Comparison of ENCODE assay signal across 5 fruit fly cellular contexts in genomic region chr3L:9462247-9462769, dm6.
TF ChIP-seq lines count a peak whose summit lies in the region.

No protein-coding gene starts in this region.

TF ChIP-seq in whole organism, adult, 20 proteins besides CTCF, POLR2A, EP300 and RAD21 (continued from another document):
- TF ChIP-seq Mnt (GFP tag; optimal IDR thresholded peaks at IDR 0.05; lab: Kevin White, UChicago) (peak; percentile 54), kay (GFP tag; lab: Kevin White, UChicago; ENCODE audit: borderline replicate concordance) (peak; percentile 81)

TF ChIP-seq in whole organism, embryonic, 481 proteins besides CTCF, POLR2A, EP300 and RAD21 (continued from another document and continues in another):
- TF ChIP-seq D19B (GFP tag; optimal IDR thresholded peaks at IDR 0.05; lab: Kevin White, UChicago), result peak; percentile 72
- TF ChIP-seq schlank (tag; optimal IDR thresholded peaks at IDR 0.05; lab: Kevin White, UChicago), result peak; percentile 72
- TF ChIP-seq D (optimal IDR thresholded peaks at IDR 0.05; lab: Kevin White, UChicago), result no peak
- TF ChIP-seq D (GFP tag; optimal IDR thresholded peaks at IDR 0.05; lab: Kevin White, UChicago), result peak; percentile 91
- peak; percentile 90 for TF ChIP-seq CG13775 (GFP tag; optimal IDR thresholded peaks at IDR 0.05; lab: Kevin White, UChicago)
- TF ChIP-seq Gug (GFP tag; IDR thresholded peaks at IDR 0.05; lab: Robert Waterston, UW), result no peak
- peak; percentile 50 for TF ChIP-seq CG3163 (GFP tag; optimal IDR thresholded peaks at IDR 0.05; lab: Kevin White, UChicago)
- TF ChIP-seq Lpt (GFP tag; optimal IDR thresholded peaks at IDR 0.05; lab: Kevin White, UChicago), result no peak
- TF ChIP-seq salm (tag; optimal IDR thresholded peaks at IDR 0.05; lab: Kevin White, UChicago), result peak; percentile 89
- peak; percentile 63 for TF ChIP-seq mam (GFP tag; optimal IDR thresholded peaks at IDR 0.05; lab: Kevin White, UChicago)
- TF ChIP-seq CG10654 (GFP tag; optimal IDR thresholded peaks at IDR 0.05; lab: Kevin White, UChicago), result peak; percentile 74
- peak; percentile 87 for TF ChIP-seq CG1529 (GFP tag; optimal IDR thresholded peaks at IDR 0.05; lab: Kevin White, UChicago)
- TF ChIP-seq CG10565 (GFP tag; optimal IDR thresholded peaks at IDR 0.05; lab: Kevin White, UChicago), result peak; percentile 28
- no peak for TF ChIP-seq unc-4 (GFP tag; IDR thresholded peaks at IDR 0.05; lab: Robert Waterston, UW; ENCODE audit: partially characterized antibody)
- TF ChIP-seq CG8924 (tag; optimal IDR thresholded peaks at IDR 0.05; lab: Kevin White, UChicago), result peak; percentile 96
- peak; percentile 42 for TF ChIP-seq CG9609 (GFP tag; optimal IDR thresholded peaks at IDR 0.05; lab: Kevin White, UChicago)
- peak; percentile 51; the same call in 1 of the 2 replicates for TF ChIP-seq CG5953 (GFP tag; IDR thresholded peaks at IDR 0.05; lab: Robert Waterston, UW)
- peak; percentile 83 for TF ChIP-seq HHEX (GFP tag; optimal IDR thresholded peaks at IDR 0.05; lab: Kevin White, UChicago)
- peak; percentile 75 for TF ChIP-seq kay (GFP tag; optimal IDR thresholded peaks at IDR 0.05; lab: Kevin White, UChicago)
- TF ChIP-seq CG30020 (tag; optimal IDR thresholded peaks at IDR 0.05; lab: Kevin White, UChicago), result peak; percentile 73
- TF ChIP-seq jigr1 (GFP tag; IDR thresholded peaks at IDR 0.05; lab: Robert Waterston, UW), result 0 out of 3 replicates have a peak, but pooled peaks have one; percentile 30
- peak; percentile 69 for TF ChIP-seq ewg (GFP tag; optimal IDR thresholded peaks at IDR 0.05; lab: Kevin White, UChicago)
- TF ChIP-seq CoRest (tag; optimal IDR thresholded peaks at IDR 0.05; lab: Kevin White, UChicago), result peak; percentile 92
- peak; percentile 59 for TF ChIP-seq Abd-B (GFP tag; optimal IDR thresholded peaks at IDR 0.05; lab: Kevin White, UChicago)
- peak; percentile 92 for TF ChIP-seq CG9727 (GFP tag; optimal IDR thresholded peaks at IDR 0.05; lab: Kevin White, UChicago)
- TF ChIP-seq ash1 (GFP tag; optimal IDR thresholded peaks at IDR 0.05; lab: Kevin White, UChicago), result peak; percentile 20
- TF ChIP-seq CG13287 (GFP tag; IDR thresholded peaks at IDR 0.05; lab: Robert Waterston, UW; ENCODE audit: partially characterized antibody), result peak; percentile 16; the same call in 1 of the 2 replicates
- no peak for TF ChIP-seq lov (optimal IDR thresholded peaks at IDR 0.05; lab: Kevin White, UChicago)
- TF ChIP-seq lov (GFP tag; IDR thresholded peaks at IDR 0.05; lab: Robert Waterston, UW), result peak; percentile 47; the same call in 2 of the 3 replicates
- peak; percentile 86 for TF ChIP-seq CG12104 (GFP tag; optimal IDR thresholded peaks at IDR 0.05; lab: Kevin White, UChicago)
- peak; percentile 35; the same call in 1 of the 2 replicates for TF ChIP-seq CG11696 (GFP tag; IDR thresholded peaks at IDR 0.05; lab: Robert Waterston, UW)

TF ChIP-seq in whole organism, prepupa, 60 proteins besides CTCF, POLR2A, EP300 and RAD21 (continued from another document and continues in another):
- TF ChIP-seq CG7368 (GFP tag; optimal IDR thresholded peaks at IDR 0.05; lab: Kevin White, UChicago), result peak; percentile 80
- TF ChIP-seq CG34406 (GFP tag; optimal IDR thresholded peaks at IDR 0.05; lab: Kevin White, UChicago), result peak; percentile 87
- peak; percentile 70 to 93 for TF ChIP-seq salr (GFP tag; optimal IDR thresholded peaks at IDR 0.05; lab: Kevin White, UChicago)
- TF ChIP-seq esn (GFP tag; optimal IDR thresholded peaks at IDR 0.05; lab: Kevin White, UChicago), result peak; percentile 93
- TF ChIP-seq Smox (GFP tag; optimal IDR thresholded peaks at IDR 0.05; lab: Kevin White, UChicago), result peak; percentile 89
- TF ChIP-seq CG9139 (GFP tag; optimal IDR thresholded peaks at IDR 0.05; lab: Kevin White, UChicago), result peak; percentile 71
- peak; percentile 86 for TF ChIP-seq Sox14 (GFP tag; optimal IDR thresholded peaks at IDR 0.05; lab: Kevin White, UChicago)
- TF ChIP-seq Sox102F (GFP tag; optimal IDR thresholded peaks at IDR 0.05; lab: Kevin White, UChicago), result peak; percentile 89
- TF ChIP-seq CG4318 (GFP tag; optimal IDR thresholded peaks at IDR 0.05; lab: Kevin White, UChicago), result peak; percentile 88
- TF ChIP-seq topi (GFP tag; optimal IDR thresholded peaks at IDR 0.05; lab: Kevin White, UChicago), result peak; percentile 89
- TF ChIP-seq CG15336 (GFP tag; IDR thresholded peaks at IDR 0.05; lab: Robert Waterston, UW), result peak; percentile 95
- TF ChIP-seq acj6 (GFP tag; optimal IDR thresholded peaks at IDR 0.05; lab: Kevin White, UChicago), result peak; percentile 87
- peak; percentile 78 for TF ChIP-seq CG11294 (GFP tag; IDR thresholded peaks at IDR 0.05; lab: Robert Waterston, UW)
- TF ChIP-seq CG10669 (GFP tag; optimal IDR thresholded peaks at IDR 0.05; lab: Kevin White, UChicago), result peak; percentile 90
- TF ChIP-seq CG10631 (GFP tag; optimal IDR thresholded peaks at IDR 0.05; lab: Kevin White, UChicago), result peak; percentile 79
- no peak for TF ChIP-seq Hr38 (GFP tag; optimal IDR thresholded peaks at IDR 0.05; lab: Kevin White, UChicago)
- TF ChIP-seq ss (GFP tag; optimal IDR thresholded peaks at IDR 0.05; lab: Kevin White, UChicago), result peak; percentile 66 to 84
- TF ChIP-seq pdm3 (GFP tag; optimal IDR thresholded peaks at IDR 0.05; lab: Kevin White, UChicago), result peak; percentile 91
- peak; percentile 86 for TF ChIP-seq CG6792 (GFP tag; optimal IDR thresholded peaks at IDR 0.05; lab: Kevin White, UChicago)
- peak; percentile 87 for TF ChIP-seq Gug (GFP tag; IDR thresholded peaks at IDR 0.05; lab: Robert Waterston, UW)
- peak; percentile 90 for TF ChIP-seq lz (GFP tag; optimal IDR thresholded peaks at IDR 0.05; lab: Kevin White, UChicago)
- peak; percentile 73 for TF ChIP-seq CG1621 (tag; optimal IDR thresholded peaks at IDR 0.05; lab: Kevin White, UChicago)
- TF ChIP-seq achi (GFP tag; optimal IDR thresholded peaks at IDR 0.05; lab: Kevin White, UChicago), result peak; percentile 90
- peak; percentile 80 for TF ChIP-seq cyc (GFP tag; optimal IDR thresholded peaks at IDR 0.05; lab: Kevin White, UChicago)
- TF ChIP-seq CG11762 (GFP tag; optimal IDR thresholded peaks at IDR 0.05; lab: Kevin White, UChicago; ENCODE audit: insufficient read depth), result peak; percentile 81
- TF ChIP-seq eg (GFP tag; IDR thresholded peaks at IDR 0.05; lab: Robert Waterston, UW), result peak; percentile 90
- TF ChIP-seq CG8119 (GFP tag; IDR thresholded peaks at IDR 0.05; lab: Robert Waterston, UW), result peak; percentile 96
- TF ChIP-seq CG16779 (tag; optimal IDR thresholded peaks at IDR 0.05; lab: Kevin White, UChicago), result peak; percentile 90
- peak; percentile 83 for TF ChIP-seq fd85E (GFP tag; optimal IDR thresholded peaks at IDR 0.05; lab: Kevin White, UChicago)
- TF ChIP-seq CG8319 (GFP tag; optimal IDR thresholded peaks at IDR 0.05; lab: Kevin White, UChicago), result peak; percentile 52
- TF ChIP-seq Hr4 (GFP tag; optimal IDR thresholded peaks at IDR 0.05; lab: Kevin White, UChicago), result peak; percentile 96
- TF ChIP-seq fd59A (GFP tag; optimal IDR thresholded peaks at IDR 0.05; lab: Kevin White, UChicago), result peak; percentile 81
- TF ChIP-seq Ets96B (tag; optimal IDR thresholded peaks at IDR 0.05; lab: Kevin White, UChicago), result peak; percentile 92

TF ChIP-seq in whole organism, pupa, 21 proteins besides CTCF, POLR2A, EP300 and RAD21 (continued from another document):
- TF ChIP-seq CG10348 (GFP tag; IDR thresholded peaks at IDR 0.05; lab: Robert Waterston, UW), result peak; percentile 52; the same call in 1 of the 2 replicates

TF ChIP-seq in whole organism, wandering third instar larva, 38 proteins besides CTCF, POLR2A, EP300 and RAD21 (continued from another document):
- peak; percentile 81 for TF ChIP-seq CG9705 (GFP tag; optimal IDR thresholded peaks at IDR 0.05; lab: Kevin White, UChicago)
- no peak for TF ChIP-seq CrebA (GFP tag; optimal IDR thresholded peaks at IDR 0.05; lab: Kevin White, UChicago; ENCODE audit: borderline replicate concordance)
- TF ChIP-seq rgr (GFP tag; optimal IDR thresholded peaks at IDR 0.05; lab: Kevin White, UChicago), result peak; percentile 73
- peak; percentile 26 for TF ChIP-seq dsf (GFP tag; optimal IDR thresholded peaks at IDR 0.05; lab: Kevin White, UChicago; ENCODE audit: borderline replicate concordance)
- no peak for TF ChIP-seq Abd-B (GFP tag; optimal IDR thresholded peaks at IDR 0.05; lab: Kevin White, UChicago)
- TF ChIP-seq Jra (GFP tag; optimal IDR thresholded peaks at IDR 0.05; lab: Kevin White, UChicago), result peak; percentile 24
- peak; percentile 79 for TF ChIP-seq dmrt93B (GFP tag; optimal IDR thresholded peaks at IDR 0.05; lab: Kevin White, UChicago)
- TF ChIP-seq HLH106 (tag; optimal IDR thresholded peaks at IDR 0.05; lab: Kevin White, UChicago), result peak; percentile 88
- no peak for TF ChIP-seq jim (GFP tag; optimal IDR thresholded peaks at IDR 0.05; lab: Kevin White, UChicago)
- no peak for TF ChIP-seq Rel (GFP tag; optimal IDR thresholded peaks at IDR 0.05; lab: Kevin White, UChicago)
- peak; percentile 61 for TF ChIP-seq Rel (tag; optimal IDR thresholded peaks at IDR 0.05; lab: Kevin White, UChicago)
- TF ChIP-seq Dif (GFP tag; optimal IDR thresholded peaks at IDR 0.05; lab: Kevin White, UChicago; ENCODE audit: partially characterized antibody), result no peak
- TF ChIP-seq Dfd (GFP tag; optimal IDR thresholded peaks at IDR 0.05; lab: Kevin White, UChicago), result no peak
- TF ChIP-seq dl (GFP tag; optimal IDR thresholded peaks at IDR 0.05; lab: Kevin White, UChicago; ENCODE audit: insufficient read depth in 1 of 2, partially characterized antibody in 2 of 2), result no peak
- peak; percentile 83 for TF ChIP-seq br (GFP tag; optimal IDR thresholded peaks at IDR 0.05; lab: Kevin White, UChicago)
- no peak for TF ChIP-seq N (GFP tag; optimal IDR thresholded peaks at IDR 0.05; lab: Kevin White, UChicago)
TF ChIP-seq in whole organism, wandering third instar larva: peak in this region for 22.
